Worm (Caenorhabditis elegans) whole organism, L1 larva: ENCODE data around the gene npa-1.

Experiments used
- blmp-1 ChIP-seq: fragments of 150-350 bp; optimal IDR thresholded peaks from 2 replicates; lab custom pipeline; 2014; ENCODE audit warnings: missing biosample characterization, missing genetic modification characterization
- ceh-63 ChIP-seq: fragments of 200-800 bp; sonication (Bioruptor generic); optimal IDR thresholded peaks from 2 replicates; lab custom pipeline; 2018; ENCODE audit warnings: mild to moderate bottlenecking, missing genetic modification characterization, missing compliant biosample characterization
- ceh-82 ChIP-seq, 3 experiments: fragments of 150-350 bp in 1 of 3; sonication (generic microtip) in 2 of 3; optimal IDR thresholded peaks; 2 replicates each; lab custom pipeline; 2014 to 2017; ENCODE audit warnings: missing biosample characterization in 3 of 3, missing genetic modification characterization in 3 of 3
- ces-1 ChIP-seq: fragments of 150-350 bp; optimal IDR thresholded peaks from 2 replicates; lab custom pipeline; 2014; ENCODE audit warnings: missing biosample characterization, missing genetic modification reagents, missing genetic modification characterization
- dpl-1 ChIP-seq, 3 experiments: fragments of 150-350 bp in 2 of 3; sonication (generic microtip) in 1 of 3; optimal IDR thresholded peaks; 2 replicates each; lab custom pipeline; 2014 to 2017; ENCODE audit warnings: missing biosample characterization in 3 of 3, missing genetic modification characterization in 3 of 3, missing genetic modification reagents in 3 of 3
- dsc-1 ChIP-seq: sonication (generic microtip); optimal IDR thresholded peaks from 2 replicates; lab custom pipeline; 2016; ENCODE audit warnings: mild to moderate bottlenecking, missing genetic modification characterization, missing compliant biosample characterization
- efl-1 ChIP-seq, 4 experiments: fragments of 150-350 bp; optimal IDR thresholded peaks in 3 of 4; peaks in 1 of 4; 1 replicate in 1 of 4; 2 replicates in 3 of 4; lab custom pipeline; 2014; ENCODE audit warnings: missing biosample characterization in 2 of 4, missing genetic modification characterization in 2 of 4, missing genetic modification reagents in 2 of 4
- egl-13 ChIP-seq: sonication (generic microtip); optimal IDR thresholded peaks from 2 replicates; lab custom pipeline; 2016; ENCODE audit warnings: missing genotype, missing genetic modification reagents, missing genetic modification characterization, missing compliant biosample characterization
- fkh-10 ChIP-seq: sonication (generic microtip); optimal IDR thresholded peaks from 2 replicates; lab custom pipeline; 2017; ENCODE audit warnings: missing biosample characterization, missing genetic modification reagents, missing genetic modification characterization
- fkh-4 ChIP-seq: sonication (generic microtip); optimal IDR thresholded peaks from 2 replicates; lab custom pipeline; 2016; ENCODE audit warnings: missing compliant biosample characterization, missing genetic modification characterization, borderline replicate concordance
- fos-1 ChIP-seq: fragments of 150-350 bp; optimal IDR thresholded peaks from 2 replicates; lab custom pipeline; 2014; ENCODE audit warnings: missing biosample characterization, missing genetic modification characterization
- irx-1 ChIP-seq: sonication (generic microtip); optimal IDR thresholded peaks from 2 replicates; lab custom pipeline; 2016; ENCODE audit warnings: missing genetic modification characterization, missing compliant biosample characterization
- isw-1 ChIP-seq: fragments of 200-800 bp; sonication (Bioruptor generic); IDR thresholded peaks from 2 replicates; pipeline ENCODE4 v1.3.6; 2022; ENCODE audit warnings: missing genetic modification characterization, missing compliant biosample characterization
- lin-14 ChIP-seq: fragments of 200-800 bp; sonication (Bioruptor generic); optimal IDR thresholded peaks from 2 replicates; lab custom pipeline; 2018; ENCODE audit warnings: mild to moderate bottlenecking, missing genetic modification characterization, moderate library complexity, missing compliant biosample characterization
- lsy-2 ChIP-seq, 2 experiments: fragments of 150-350 bp; optimal IDR thresholded peaks; 2 replicates each; lab custom pipeline; 2014; ENCODE audit warnings: missing biosample characterization in 2 of 2, missing genetic modification characterization in 2 of 2
- nhr-12 ChIP-seq: sonication (generic microtip); optimal IDR thresholded peaks from 2 replicates; lab custom pipeline; 2017; ENCODE audit warnings: missing biosample characterization, missing genetic modification characterization
- nhr-237 ChIP-seq: fragments of 150-350 bp; optimal IDR thresholded peaks from 2 replicates; lab custom pipeline; 2014; ENCODE audit warnings: missing biosample characterization, missing genetic modification characterization
- nhr-47 ChIP-seq: sonication (generic microtip); optimal IDR thresholded peaks from 2 replicates; lab custom pipeline; 2016; ENCODE audit warnings: mild to moderate bottlenecking, missing genetic modification characterization, moderate library complexity, missing compliant biosample characterization
- nhr-71 ChIP-seq: sonication (generic microtip); optimal IDR thresholded peaks from 2 replicates; lab custom pipeline; 2016; ENCODE audit warnings: mild to moderate bottlenecking, missing genetic modification characterization, moderate library complexity, missing compliant biosample characterization
- nhr-77 ChIP-seq: fragments of 150-350 bp; optimal IDR thresholded peaks from 2 replicates; lab custom pipeline; 2014; ENCODE audit warnings: missing biosample characterization, missing genetic modification characterization
- nhr-84 ChIP-seq: sonication (generic microtip); optimal IDR thresholded peaks from 2 replicates; lab custom pipeline; 2017; ENCODE audit warnings: missing biosample characterization, missing genetic modification characterization
- nhr-90 ChIP-seq: sonication (generic microtip); optimal IDR thresholded peaks from 2 replicates; lab custom pipeline; 2016; ENCODE audit warnings: mild to moderate bottlenecking, missing genetic modification characterization, missing compliant biosample characterization; ENCODE audit not compliant: poor library complexity
- rnt-1 ChIP-seq: sonication (generic microtip); optimal IDR thresholded peaks from 2 replicates; lab custom pipeline; 2016; ENCODE audit warnings: mild to moderate bottlenecking, missing genetic modification characterization, moderate library complexity, missing compliant biosample characterization
- tlp-1 ChIP-seq: fragments of 150-350 bp; optimal IDR thresholded peaks from 2 replicates; lab custom pipeline; 2014; ENCODE audit warnings: missing biosample characterization, missing genetic modification characterization
- unc-98 ChIP-seq: fragments of 200-800 bp; sonication (Bioruptor generic); IDR thresholded peaks from 2 replicates; pipeline ENCODE4 v1.3.6; 2022; ENCODE audit warnings: missing genetic modification characterization, missing compliant biosample characterization
- xbp-1 ChIP-seq: sonication (generic microtip); optimal IDR thresholded peaks from 2 replicates; lab custom pipeline; 2016; ENCODE audit warnings: missing genetic modification characterization, missing compliant biosample characterization
- zip-4 ChIP-seq: fragments of 200-800 bp; sonication (Bioruptor generic); optimal IDR thresholded peaks from 2 replicates; lab custom pipeline; 2018; ENCODE audit warnings: mild to moderate bottlenecking, missing genetic modification characterization, moderate library complexity, missing compliant biosample characterization

Gene npa-1

DNA sequence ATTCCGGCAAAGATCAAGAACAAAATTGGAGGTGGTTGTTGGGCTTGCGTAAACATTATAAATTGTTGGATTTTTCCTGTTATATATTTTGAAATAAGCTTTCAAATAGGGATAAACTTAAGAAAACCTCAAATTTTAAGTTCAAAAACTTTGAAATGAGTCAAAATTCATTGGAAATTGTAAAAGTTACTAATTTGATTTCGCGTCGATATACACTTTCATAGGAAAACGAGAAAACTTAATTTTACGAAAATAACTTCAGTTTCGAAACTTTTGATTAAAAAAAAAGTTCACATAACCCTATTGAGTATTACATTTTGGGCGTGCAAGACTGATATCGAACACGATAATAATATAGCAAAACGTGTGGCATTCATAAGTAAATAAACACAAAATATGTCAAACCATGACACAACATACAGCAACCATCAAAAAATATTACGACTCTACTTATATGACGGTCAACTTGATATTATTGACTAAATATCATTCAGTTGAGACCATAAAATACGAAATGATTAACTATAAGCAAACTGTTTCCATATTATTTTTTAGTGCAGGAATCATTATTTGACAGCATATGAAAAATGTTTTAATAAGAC, 20.6 kb downstream of the npa-1 start:
- TF ChIP-seq efl-1 (optimal IDR thresholded peaks at IDR 0.05; lab: Kevin White, UChicago), result no peak
- peak in 1 of 2 experiments; percentile 91 for TF ChIP-seq efl-1 (GFP tag; optimal IDR thresholded peaks at IDR 0.05 in 1 of 2; lab: Kevin White, UChicago)
- no peak for TF ChIP-seq lsy-2 (tag; optimal IDR thresholded peaks at IDR 0.05; lab: Kevin White, UChicago)
- no peak for TF ChIP-seq nhr-47
- TF ChIP-seq nhr-90 (tag; lab: Kevin White, UChicago), result no peak

DNA sequence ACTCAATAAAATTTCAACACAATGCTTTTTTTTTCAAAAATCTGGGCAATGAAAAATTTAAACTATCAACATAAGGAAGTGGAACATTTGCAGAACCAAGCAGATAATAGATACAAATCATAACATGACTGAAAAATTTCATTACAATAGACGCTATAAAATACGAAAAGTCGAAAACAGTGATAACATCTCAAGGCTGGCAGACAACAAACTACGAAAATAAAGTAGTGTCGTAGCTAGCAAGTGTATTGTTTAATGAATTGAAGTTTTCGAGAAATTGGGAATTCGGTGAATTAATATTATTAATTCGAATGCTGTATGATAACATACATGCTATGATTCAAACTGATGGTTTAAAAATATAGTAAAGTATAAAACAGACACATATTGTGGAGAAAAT, 21.2 kb downstream of the npa-1 start:
- TF ChIP-seq lin-14 (GFP tag; lab: Kevin White, UChicago), result no peak
- TF ChIP-seq ceh-82 (tag; optimal IDR thresholded peaks at IDR 0.05; lab: Kevin White, UChicago), result no peak
- no peak for TF ChIP-seq efl-1 (optimal IDR thresholded peaks at IDR 0.05; lab: Kevin White, UChicago)
- TF ChIP-seq efl-1 (GFP tag; optimal IDR thresholded peaks at IDR 0.05 in 1 of 2; lab: Kevin White, UChicago), result peak in 1 of 2 experiments; percentile 6
- no peak for TF ChIP-seq tlp-1 (tag; lab: Kevin White, UChicago)
- no peak for TF ChIP-seq xbp-1 (tag; lab: Kevin White, UChicago)
- TF ChIP-seq rnt-1, result no peak
- no peak for TF ChIP-seq nhr-84 (tag; lab: Kevin White, UChicago)

DNA sequence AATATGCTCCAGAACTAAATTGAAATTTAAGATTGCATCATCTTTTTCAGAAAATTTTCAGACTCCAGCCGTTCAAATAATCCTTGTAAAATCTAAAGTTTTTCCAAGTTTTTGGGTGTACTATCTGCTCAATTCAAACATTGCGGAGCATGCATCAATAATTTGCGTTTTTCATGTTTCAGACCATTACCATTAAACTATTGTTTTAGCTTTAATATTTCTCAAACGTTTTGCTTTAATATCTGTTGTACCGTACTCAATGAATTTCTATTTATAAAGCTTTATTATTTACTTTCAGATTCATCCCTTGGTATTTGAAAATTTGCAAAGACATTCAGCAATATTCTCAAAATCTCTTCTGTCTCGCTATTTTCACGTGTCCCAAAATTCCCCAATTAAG, 27.7 kb downstream of the npa-1 start, which contains the start of gene odr-2:
odr-2 (plus strand) TSS at position 301 of the 400 bp plus-strand sequence.
- TF ChIP-seq unc-98 (GFP tag; lab: Robert Waterston, UW) (no peak), isw-1 (GFP tag; lab: Robert Waterston, UW) (no peak), nhr-77 (tag; lab: Kevin White, UChicago) (no peak), ceh-63 (GFP tag; lab: Kevin White, UChicago) (no peak)

- TF ChIP-seq lin-14 (GFP tag; lab: Kevin White, UChicago), result peak; percentile 44
- TF ChIP-seq fkh-10 (GFP tag; lab: Kevin White, UChicago), result peak; percentile 60
- TF ChIP-seq blmp-1 (tag; lab: Kevin White, UChicago), result no peak
- TF ChIP-seq rnt-1, result no peak
Observed at ce11 chrV:7106499-7107152, 31.0 kb downstream of the npa-1 start.

DNA sequence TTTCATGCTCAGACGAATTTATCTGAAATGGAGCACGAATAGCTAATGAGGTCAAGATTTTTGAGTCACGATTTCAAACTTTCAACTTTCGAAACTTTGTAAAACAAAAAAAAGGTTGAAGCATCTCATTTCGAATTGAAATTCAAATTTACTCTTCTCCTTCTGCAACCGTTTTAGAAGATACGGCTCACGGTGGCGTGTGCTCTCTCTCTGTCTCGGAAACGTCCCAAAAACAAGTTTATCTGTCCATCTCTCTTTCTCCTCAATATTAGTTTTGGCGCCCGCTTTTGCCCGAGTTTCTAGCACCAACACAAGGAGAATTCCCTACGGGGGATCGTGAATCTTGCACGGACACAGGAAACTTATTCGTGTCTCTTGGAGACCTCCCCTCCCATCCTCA, 34.8 kb downstream of the npa-1 start:
- TF ChIP-seq unc-98 (GFP tag; lab: Robert Waterston, UW) (no peak), egl-13 (tag; lab: Kevin White, UChicago) (no peak), fkh-10 (GFP tag; lab: Kevin White, UChicago) (peak; percentile 55), zip-4 (GFP tag; lab: Kevin White, UChicago) (no peak), dpl-1 (GFP tag; optimal IDR thresholded peaks at IDR 0.05; lab: Kevin White, UChicago) (no peak), lin-14 (GFP tag; lab: Kevin White, UChicago) (peak; percentile 26), nhr-237 (no peak), nhr-12 (tag; lab: Kevin White, UChicago) (no peak), fos-1 (no peak)
- TF ChIP-seq, all 84 proteins: peak for 2

ce11 chrV:7111276-7111675, 35.7 kb downstream of the npa-1 start:
- TF ChIP-seq fkh-10 (GFP tag; lab: Kevin White, UChicago), result peak; percentile 89
- TF ChIP-seq ces-1 (GFP tag; lab: Kevin White, UChicago), result peak; percentile 63
- TF ChIP-seq nhr-71 (tag; lab: Kevin White, UChicago), result peak; percentile 28
- no peak for TF ChIP-seq fkh-4 (tag; lab: Kevin White, UChicago)
- peak; percentile 22 for TF ChIP-seq blmp-1 (tag; lab: Kevin White, UChicago)
- peak; percentile 79 for TF ChIP-seq lin-14 (GFP tag; lab: Kevin White, UChicago)
- TF ChIP-seq dsc-1 (tag; lab: Kevin White, UChicago), result no peak
- TF ChIP-seq irx-1, result peak; percentile 12
- TF ChIP-seq lsy-2 (tag; optimal IDR thresholded peaks at IDR 0.05; lab: Kevin White, UChicago), result peak in 1 of 2 experiments; percentile 23
